Worm (Caenorhabditis elegans): Measurements from ENCODE around the gene spig-3.

The spig-3 gene

ce11 chrV:14299569-14300064 is at the start of gene spig-3, which contains the start of gene F14D7.12:
Gene spig-3 (minus strand): TSS chrV:14299669.
Gene F14D7.12 (plus strand): TSS chrV:14300014.
- TF ChIP-seq ets-7 (tag; optimal IDR thresholded peaks at IDR 0.05) (no peak), ceh-13 (GFP tag; optimal IDR thresholded peaks at IDR 0.05) (no peak), F13C5.2 (tag; optimal IDR thresholded peaks at IDR 0.05) (no peak), ama-1 (optimal IDR thresholded peaks at IDR 0.05) (no peak), B0310.2 (tag; optimal IDR thresholded peaks at IDR 0.05) (no peak), pes-1 (GFP tag; IDR thresholded peaks at IDR 0.05) (no peak), sea-1 (GFP tag; conservative IDR thresholded peaks at IDR 0.05) (no peak), ceh-36 (tag; optimal IDR thresholded peaks at IDR 0.05) (no peak), flt-1 (GFP tag; IDR thresholded peaks at IDR 0.05) (no peak), tra-4 (tag; optimal IDR thresholded peaks at IDR 0.05) (no peak), aly-1 (tag; optimal IDR thresholded peaks at IDR 0.05) (no peak), hmg-4 (GFP tag; optimal IDR thresholded peaks at IDR 0.05) (no peak), hmbx-1 (tag; optimal IDR thresholded peaks at IDR 0.05) (no peak)

DNA sequence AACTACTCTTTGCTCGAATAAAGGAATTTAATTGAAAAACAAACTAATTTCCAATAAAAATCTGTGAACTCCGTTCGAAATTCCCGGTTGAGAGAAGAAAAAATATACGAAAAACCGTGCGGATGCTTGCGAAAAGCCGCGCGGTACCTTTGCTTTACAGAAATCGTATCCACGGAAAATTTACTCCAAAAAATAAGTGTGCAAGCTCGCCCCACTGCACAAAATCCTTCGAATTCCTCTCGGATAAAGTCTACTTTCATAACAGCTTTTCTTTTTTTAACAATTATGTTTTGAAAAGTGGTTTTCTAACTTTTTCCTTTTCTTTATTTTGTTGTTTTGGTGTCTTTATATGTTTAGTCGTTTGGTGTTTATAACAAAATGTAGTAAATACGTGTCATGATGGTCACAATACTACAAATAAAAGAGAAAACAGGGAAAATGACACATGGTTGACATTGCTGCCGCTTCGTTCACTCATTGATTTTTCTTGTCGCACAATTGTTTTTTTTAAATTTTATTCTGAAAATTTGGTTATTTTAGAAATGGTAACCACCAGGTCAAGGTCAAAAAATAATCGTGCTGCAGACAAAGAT is 47.9 kb upstream of the spig-3 start, which contains the start of gene cept-2:
cept-2 (plus strand) TSS at position 533 of the 593 bp plus-strand sequence.
- peak; percentile 19; the same call in 1 of the 2 replicates for TF ChIP-seq tbx-37 (GFP tag; conservative IDR thresholded peaks at IDR 0.05)
- no peak for TF ChIP-seq aly-1 (tag; optimal IDR thresholded peaks at IDR 0.05)
- no peak for TF ChIP-seq hmbx-1 (tag; optimal IDR thresholded peaks at IDR 0.05)
- TF ChIP-seq tbx-11 (GFP tag; IDR thresholded peaks at IDR 0.05) = no peak
- TF ChIP-seq pes-1 (GFP tag; IDR thresholded peaks at IDR 0.05) = no peak
- no peak for TF ChIP-seq flt-1 (GFP tag; IDR thresholded peaks at IDR 0.05)
- peak; percentile 28 for TF ChIP-seq ets-7 (tag; optimal IDR thresholded peaks at IDR 0.05)
- TF ChIP-seq sea-1 (GFP tag; conservative IDR thresholded peaks at IDR 0.05) = no peak
- no peak for TF ChIP-seq hmg-4 (GFP tag; optimal IDR thresholded peaks at IDR 0.05)
- TF ChIP-seq ama-1 (optimal IDR thresholded peaks at IDR 0.05) = no peak
- TF ChIP-seq hnd-1 (tag; optimal IDR thresholded peaks at IDR 0.05) = no peak
- peak; percentile 75 for TF ChIP-seq F13C5.2 (tag; optimal IDR thresholded peaks at IDR 0.05)
- no peak for TF ChIP-seq scrt-1 (GFP tag; IDR thresholded peaks at IDR 0.05)
- TF ChIP-seq ceh-36 (tag; optimal IDR thresholded peaks at IDR 0.05) = no peak
- TF ChIP-seq ceh-13 (GFP tag; optimal IDR thresholded peaks at IDR 0.05) = no peak
- no peak for TF ChIP-seq B0310.2 (tag; optimal IDR thresholded peaks at IDR 0.05)
- no peak for TF ChIP-seq tra-4 (tag; optimal IDR thresholded peaks at IDR 0.05)

ce11 chrV:14341672-14342071 is 42.2 kb upstream of the spig-3 start, which contains the start of gene F47B8.10:
Gene F47B8.10 (plus strand): TSS chrV:14341972.
- TF ChIP-seq ama-1 (optimal IDR thresholded peaks at IDR 0.05) (no peak), F13C5.2 (tag; optimal IDR thresholded peaks at IDR 0.05) (no peak), hnd-1 (tag; optimal IDR thresholded peaks at IDR 0.05) (no peak), pes-1 (GFP tag; IDR thresholded peaks at IDR 0.05) (no peak), hmg-4 (GFP tag; optimal IDR thresholded peaks at IDR 0.05) (no peak), scrt-1 (GFP tag; IDR thresholded peaks at IDR 0.05) (no peak)

DNA sequence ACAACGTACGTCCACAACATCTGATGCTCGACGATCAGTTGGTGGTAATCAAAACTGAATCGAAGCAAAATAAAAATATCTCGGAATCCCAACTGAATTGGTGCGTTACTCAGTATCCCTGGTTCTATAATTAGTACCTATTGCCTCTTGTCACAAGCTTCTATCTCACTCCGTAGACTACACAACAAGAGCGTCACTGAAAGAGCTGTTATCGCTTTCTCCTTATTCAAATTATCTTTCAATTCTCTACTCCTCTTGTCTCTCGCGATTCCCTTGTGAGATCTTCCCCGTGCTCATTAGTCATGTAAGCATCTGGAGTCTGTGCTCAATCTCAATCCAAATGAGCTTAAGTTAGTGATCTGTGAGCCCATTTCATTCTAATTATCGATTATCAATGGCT is 37.2 kb upstream of the spig-3 start, which contains the start of gene srm-6:
srm-6 (plus strand) TSS at position 301 of the 400 bp plus-strand sequence.
- TF ChIP-seq tra-4 (tag; optimal IDR thresholded peaks at IDR 0.05) (no peak), ama-1 (optimal IDR thresholded peaks at IDR 0.05) (no peak), flt-1 (GFP tag; IDR thresholded peaks at IDR 0.05) (no peak), aly-1 (tag; optimal IDR thresholded peaks at IDR 0.05) (no peak), hmg-4 (GFP tag; optimal IDR thresholded peaks at IDR 0.05) (no peak), F13C5.2 (tag; optimal IDR thresholded peaks at IDR 0.05) (no peak)

- TF ChIP-seq tbx-37 (GFP tag; conservative IDR thresholded peaks at IDR 0.05) (no peak), aly-1 (tag; optimal IDR thresholded peaks at IDR 0.05) (no peak), F13C5.2 (tag; optimal IDR thresholded peaks at IDR 0.05) (no peak), hmg-4 (GFP tag; optimal IDR thresholded peaks at IDR 0.05) (no peak), flt-1 (GFP tag; IDR thresholded peaks at IDR 0.05) (no peak), ets-7 (tag; optimal IDR thresholded peaks at IDR 0.05) (no peak), pes-1 (GFP tag; IDR thresholded peaks at IDR 0.05) (no peak), hnd-1 (tag; optimal IDR thresholded peaks at IDR 0.05) (no peak), ceh-36 (tag; optimal IDR thresholded peaks at IDR 0.05) (no peak), tbx-11 (GFP tag; IDR thresholded peaks at IDR 0.05) (no peak), ceh-13 (GFP tag; optimal IDR thresholded peaks at IDR 0.05) (no peak), B0310.2 (tag; optimal IDR thresholded peaks at IDR 0.05) (no peak), tra-4 (tag; optimal IDR thresholded peaks at IDR 0.05) (no peak), hmbx-1 (tag; optimal IDR thresholded peaks at IDR 0.05) (no peak), ama-1 (optimal IDR thresholded peaks at IDR 0.05) (no peak), scrt-1 (GFP tag; IDR thresholded peaks at IDR 0.05) (no peak), sea-1 (GFP tag; conservative IDR thresholded peaks at IDR 0.05) (no peak)
These were observed 35.4 kb upstream of the spig-3 start, which contains the start of gene srm-5 for ce11 chrV:14334901-14335300. Gene srm-5 (plus strand): TSS chrV:14335201.

ce11 chrV:14333116-14333515 is 33.6 kb upstream of the spig-3 start, which contains the start of gene srm-4:
Gene srm-4 (plus strand): TSS chrV:14333416.
- no peak for TF ChIP-seq ets-7 (tag; optimal IDR thresholded peaks at IDR 0.05)
- TF ChIP-seq aly-1 (tag; optimal IDR thresholded peaks at IDR 0.05) = no peak
- no peak for TF ChIP-seq hmg-4 (GFP tag; optimal IDR thresholded peaks at IDR 0.05)
- no peak for TF ChIP-seq tbx-37 (GFP tag; conservative IDR thresholded peaks at IDR 0.05)
- no peak for TF ChIP-seq tra-4 (tag; optimal IDR thresholded peaks at IDR 0.05)
- TF ChIP-seq hnd-1 (tag; optimal IDR thresholded peaks at IDR 0.05) = no peak
- no peak for TF ChIP-seq F13C5.2 (tag; optimal IDR thresholded peaks at IDR 0.05)
- TF ChIP-seq sea-1 (GFP tag; conservative IDR thresholded peaks at IDR 0.05) = no peak
- no peak for TF ChIP-seq B0310.2 (tag; optimal IDR thresholded peaks at IDR 0.05)
- no peak for TF ChIP-seq ceh-13 (GFP tag; optimal IDR thresholded peaks at IDR 0.05)
- TF ChIP-seq pes-1 (GFP tag; IDR thresholded peaks at IDR 0.05) = no peak

DNA sequence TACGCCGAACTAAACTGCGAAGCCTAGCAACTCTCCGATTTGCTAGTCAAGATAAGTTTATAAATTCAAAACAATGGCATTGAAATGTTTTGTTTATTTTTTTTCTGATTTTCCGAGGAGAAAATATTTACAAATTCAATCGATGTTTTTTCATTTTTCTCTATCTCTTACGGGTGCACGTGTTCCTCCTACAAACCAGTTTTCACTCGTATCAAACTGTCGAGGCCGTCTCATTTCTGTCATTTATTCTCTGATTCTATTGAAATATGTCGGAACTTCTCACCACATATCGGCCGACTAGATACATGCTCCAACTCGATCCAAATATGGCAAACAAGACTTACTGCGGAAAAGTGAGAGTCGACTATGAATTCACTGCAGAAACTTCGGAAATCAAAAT is 32.0 kb upstream of the spig-3 start, which contains the start of gene F47B8.8:
F47B8.8 (plus strand) TSS at position 257 of the 400 bp plus-strand sequence.
- TF ChIP-seq B0310.2 (tag; optimal IDR thresholded peaks at IDR 0.05) = no peak
- no peak for TF ChIP-seq scrt-1 (GFP tag; IDR thresholded peaks at IDR 0.05)
- TF ChIP-seq hnd-1 (tag; optimal IDR thresholded peaks at IDR 0.05) = no peak
- TF ChIP-seq ceh-13 (GFP tag; optimal IDR thresholded peaks at IDR 0.05) = no peak
- TF ChIP-seq sea-1 (GFP tag; conservative IDR thresholded peaks at IDR 0.05) = no peak

Measured in whole organism, early embryonic.